Fruit fly (Drosophila melanogaster) whole organism, embryonic: ENCODE results near the gene Ir25a.

ENCODE experiments used
- Antp ChIP-seq: fragments of 200-800 bp; sonication (Bioruptor generic); optimal IDR thresholded peaks from 3 replicates; lab custom pipeline; 2016; ENCODE audit warnings: missing biosample characterization, missing genetic modification characterization
- B-H2 ChIP-seq: fragments of 200-800 bp; sonication (Bioruptor generic); optimal IDR thresholded peaks from 2 replicates; lab custom pipeline; 2018; ENCODE audit warnings: missing biosample characterization, mild to moderate bottlenecking, missing genetic modification characterization
- CG10209 ChIP-seq: fragments of 200-800 bp; sonication (Bioruptor generic); optimal IDR thresholded peaks from 3 replicates; lab custom pipeline; 2017; ENCODE audit warnings: missing biosample characterization, mild to moderate bottlenecking, missing genetic modification characterization, missing genetic modification reagents
- CG10366 ChIP-seq: fragments of 200-800 bp; sonication (Bioruptor generic); IDR thresholded peaks from 2 replicates; pipeline ENCODE4 v1.3.6; 2022; ENCODE audit warnings: missing biosample characterization, missing genetic modification characterization
- CG11560 ChIP-seq: fragments of 200-800 bp; sonication (Bioruptor generic); IDR thresholded peaks from 3 replicates; pipeline ENCODE4 v1.3.6; 2022; ENCODE audit warnings: missing biosample characterization, missing genetic modification characterization
- CG12104 ChIP-seq: fragments of 200-800 bp; sonication (Bioruptor generic); optimal IDR thresholded peaks from 3 replicates; lab custom pipeline; 2016; ENCODE audit warnings: missing biosample characterization, missing genetic modification characterization
- CG1233 ChIP-seq: fragments of 200-800 bp; sonication (Bioruptor generic); optimal IDR thresholded peaks from 4 replicates; lab custom pipeline; 2018; ENCODE audit warnings: missing biosample characterization, mild to moderate bottlenecking, missing genetic modification characterization
- CG13775 ChIP-seq: fragments of 200-800 bp; sonication (Bioruptor generic); optimal IDR thresholded peaks from 3 replicates; lab custom pipeline; 2017; ENCODE audit warnings: missing biosample characterization, mild to moderate bottlenecking, missing genetic modification characterization
- CG14710 ChIP-seq: fragments of 200-800 bp; sonication (Bioruptor generic); optimal IDR thresholded peaks from 3 replicates; lab custom pipeline; 2019; ENCODE audit warnings: missing biosample characterization, mild to moderate bottlenecking, missing genetic modification characterization, moderate library complexity
- CG15011 ChIP-seq: fragments of 200-800 bp; sonication (Bioruptor generic); optimal IDR thresholded peaks from 3 replicates; lab custom pipeline; 2018; ENCODE audit warnings: missing biosample characterization, mild to moderate bottlenecking, missing genetic modification characterization
- CG15073 ChIP-seq: fragments of 200-800 bp; sonication (Bioruptor generic); optimal IDR thresholded peaks from 2 replicates; lab custom pipeline; 2016; ENCODE audit warnings: missing biosample characterization, missing genetic modification characterization
- CG17328 ChIP-seq: fragments of 200-800 bp; sonication (Bioruptor generic); IDR thresholded peaks from 2 replicates; pipeline ENCODE4 v1.3.6; 2022; ENCODE audit warnings: missing biosample characterization, missing genetic modification characterization
- CG17612 ChIP-seq: fragments of 200-800 bp; sonication (Bioruptor generic); IDR thresholded peaks from 2 replicates; pipeline ENCODE4 v1.3.6; 2022; ENCODE audit warnings: missing biosample characterization, missing genetic modification characterization
- CG17912 ChIP-seq: fragments of 200-800 bp; sonication (Bioruptor generic); optimal IDR thresholded peaks from 2 replicates; lab custom pipeline; 2018; ENCODE audit warnings: missing biosample characterization, mild to moderate bottlenecking, missing genetic modification characterization
- CG33557 ChIP-seq: fragments of 200-800 bp; sonication (Bioruptor generic); optimal IDR thresholded peaks from 2 replicates; lab custom pipeline; 2019; ENCODE audit warnings: missing biosample characterization, mild to moderate bottlenecking, missing genetic modification characterization, moderate library complexity
- CG34376 ChIP-seq: fragments of 200-800 bp; sonication (Bioruptor generic); optimal IDR thresholded peaks from 2 replicates; lab custom pipeline; 2018; ENCODE audit warnings: missing biosample characterization, mild to moderate bottlenecking, missing genetic modification characterization
- CG43689 ChIP-seq: fragments of 200-800 bp; sonication (Bioruptor generic); IDR thresholded peaks from 2 replicates; pipeline ENCODE4 v1.3.6; 2022; ENCODE audit warnings: missing biosample characterization, missing genetic modification characterization
- CG5180 ChIP-seq: fragments of 200-800 bp; sonication (Bioruptor generic); optimal IDR thresholded peaks from 3 replicates; lab custom pipeline; 2017; ENCODE audit warnings: missing biosample characterization, missing genetic modification characterization, mild to moderate bottlenecking, moderate library complexity, missing genetic modification reagents
- CG6791 ChIP-seq: fragments of 200-800 bp; sonication (Bioruptor generic); IDR thresholded peaks from 3 replicates; pipeline ENCODE4 v1.3.6; 2022; ENCODE audit warnings: missing biosample characterization, missing genetic modification characterization; ENCODE audit not compliant: partially characterized antibody
- CG7928 ChIP-seq: fragments of 200-800 bp; sonication (Bioruptor generic); optimal IDR thresholded peaks from 2 replicates; lab custom pipeline; 2017; ENCODE audit warnings: missing biosample characterization, mild to moderate bottlenecking, missing genetic modification characterization
- CG7987 ChIP-seq: fragments of 200-800 bp; sonication (Bioruptor generic); optimal IDR thresholded peaks from 2 replicates; lab custom pipeline; 2018; ENCODE audit warnings: missing biosample characterization, mild to moderate bottlenecking, missing genetic modification characterization, moderate library complexity
- CG9437 ChIP-seq: fragments of 200-800 bp; sonication (Bioruptor generic); optimal IDR thresholded peaks from 2 replicates; lab custom pipeline; 2018; ENCODE audit warnings: missing biosample characterization, mild to moderate bottlenecking, missing genetic modification characterization
- CG9609 ChIP-seq: fragments of 200-800 bp; sonication (Bioruptor generic); optimal IDR thresholded peaks from 3 replicates; lab custom pipeline; 2016; ENCODE audit warnings: missing biosample characterization, missing genetic modification characterization
- CHES-1-like ChIP-seq: fragments of 200-800 bp; sonication (Bioruptor generic); optimal IDR thresholded peaks from 2 replicates; lab custom pipeline; 2016; ENCODE audit warnings: missing biosample characterization, missing genetic modification characterization
- D19A ChIP-seq: fragments of 200-800 bp; optimal IDR thresholded peaks from 3 replicates; lab custom pipeline; 2019; ENCODE audit warnings: missing biosample characterization, mild to moderate bottlenecking, missing genetic modification characterization, moderate library complexity
- Doc3 ChIP-seq: fragments of 200-800 bp; sonication (Bioruptor generic); IDR thresholded peaks from 3 replicates; pipeline ENCODE4 v1.3.6; 2022; ENCODE audit warnings: missing biosample characterization, missing genetic modification characterization; ENCODE audit not compliant: partially characterized antibody
- Drgx ChIP-seq: fragments of 200-800 bp; sonication (Bioruptor generic); IDR thresholded peaks from 2 replicates; pipeline ENCODE4 v1.3.6; 2022; ENCODE audit warnings: missing biosample characterization, missing genetic modification characterization
- HmgZ ChIP-seq: fragments of 200-800 bp; sonication (Bioruptor generic); optimal IDR thresholded peaks from 2 replicates; lab custom pipeline; 2018; ENCODE audit warnings: missing biosample characterization, mild to moderate bottlenecking, missing genetic modification characterization
- Lim3 ChIP-seq: fragments of 200-800 bp; sonication (Bioruptor generic); IDR thresholded peaks from 2 replicates; pipeline ENCODE4 v1.3.6; 2022; ENCODE audit warnings: missing biosample characterization, missing genetic modification characterization
- Nf-YC ChIP-seq: fragments of 200-800 bp; optimal IDR thresholded peaks from 3 replicates; lab custom pipeline; 2019; ENCODE audit warnings: missing biosample characterization, mild to moderate bottlenecking, missing genetic modification characterization, moderate library complexity
- Oaz ChIP-seq: fragments of 200-800 bp; sonication (Bioruptor generic); IDR thresholded peaks from 2 replicates; pipeline ENCODE4 v1.3.6; 2022; ENCODE audit warnings: missing biosample characterization, missing genetic modification characterization
- Ptx1 ChIP-seq: fragments of 200-800 bp; sonication (Bioruptor generic); IDR thresholded peaks from 2 replicates; pipeline ENCODE4 v1.3.6; 2022; ENCODE audit warnings: missing biosample characterization, missing genetic modification characterization
- Sry-δ ChIP-seq: fragments of 200-800 bp; sonication (Bioruptor generic); optimal IDR thresholded peaks from 2 replicates; lab custom pipeline; 2016; ENCODE audit warnings: missing biosample characterization, missing genetic modification characterization
- Xbp1 ChIP-seq: fragments of 200-800 bp; sonication (Bioruptor generic); optimal IDR thresholded peaks from 3 replicates; lab custom pipeline; 2016; ENCODE audit warnings: missing biosample characterization, mild to moderate bottlenecking, missing genetic modification characterization
- bab2 ChIP-seq: fragments of 200-800 bp; sonication (Bioruptor generic); optimal IDR thresholded peaks from 2 replicates; lab custom pipeline; 2016; ENCODE audit warnings: missing biosample characterization, missing genetic modification characterization
- btn ChIP-seq: fragments of 200-800 bp; sonication (Bioruptor generic); optimal IDR thresholded peaks from 2 replicates; lab custom pipeline; 2016; ENCODE audit warnings: missing biosample characterization, missing genetic modification characterization
- cato ChIP-seq: fragments of 200-800 bp; sonication (Bioruptor generic); optimal IDR thresholded peaks from 2 replicates; lab custom pipeline; 2016; ENCODE audit warnings: missing biosample characterization, missing genetic modification characterization, borderline replicate concordance
- cg ChIP-seq: fragments of 200-800 bp; sonication (Bioruptor generic); optimal IDR thresholded peaks from 3 replicates; lab custom pipeline; 2019; ENCODE audit warnings: missing biosample characterization, mild to moderate bottlenecking, missing genetic modification characterization, moderate library complexity
- chn ChIP-seq: fragments of 200-800 bp; sonication (Bioruptor generic); optimal IDR thresholded peaks from 2 replicates; lab custom pipeline; 2016; ENCODE audit warnings: missing biosample characterization, missing genetic modification characterization
- crc ChIP-seq: fragments of 200-800 bp; sonication (Bioruptor generic); optimal IDR thresholded peaks from 2 replicates; lab custom pipeline; 2016; ENCODE audit warnings: missing biosample characterization, missing genetic modification characterization
- cwo ChIP-seq: fragments of 200-800 bp; sonication (Bioruptor generic); optimal IDR thresholded peaks from 3 replicates; lab custom pipeline; 2017; ENCODE audit warnings: missing biosample characterization, missing genetic modification characterization, mild to moderate bottlenecking, moderate library complexity, missing genetic modification reagents
- h ChIP-seq: fragments of >200 bp; optimal IDR thresholded peaks from 2 replicates; lab custom pipeline; 2017
- insv ChIP-seq, 2 experiments: fragments of 200-800 bp; sonication (Bioruptor generic); optimal IDR thresholded peaks; 3 replicates each; lab custom pipeline; 2016 to 2018; ENCODE audit warnings: missing biosample characterization in 2 of 2, missing genetic modification characterization in 2 of 2
- jumu ChIP-seq: fragments of 200-800 bp; sonication (Bioruptor generic); optimal IDR thresholded peaks from 3 replicates; lab custom pipeline; 2016; ENCODE audit warnings: missing biosample characterization, missing genetic modification characterization
- oc ChIP-seq: fragments of 200-800 bp; sonication (Bioruptor generic); optimal IDR thresholded peaks from 2 replicates; lab custom pipeline; 2018; ENCODE audit warnings: missing biosample characterization, mild to moderate bottlenecking, missing genetic modification characterization, moderate library complexity
- pb ChIP-seq: fragments of 200-800 bp; sonication (Bioruptor generic); optimal IDR thresholded peaks from 3 replicates; lab custom pipeline; 2016; ENCODE audit warnings: missing biosample characterization, missing genetic modification characterization
- pnt ChIP-seq: fragments of 200-800 bp; sonication (Bioruptor generic); optimal IDR thresholded peaks from 3 replicates; lab custom pipeline; 2016; ENCODE audit warnings: missing biosample characterization, missing genetic modification characterization
- unc-4 ChIP-seq: fragments of 200-800 bp; sonication (Bioruptor generic); IDR thresholded peaks from 2 replicates; pipeline ENCODE4 v1.3.6; 2022; ENCODE audit warnings: missing biosample characterization, missing genetic modification characterization; ENCODE audit not compliant: partially characterized antibody
- unpg ChIP-seq: fragments of 200-800 bp; sonication (Bioruptor generic); optimal IDR thresholded peaks from 3 replicates; lab custom pipeline; 2018; ENCODE audit warnings: missing biosample characterization, mild to moderate bottlenecking, missing genetic modification characterization, moderate library complexity
- wdn ChIP-seq: fragments of 200-800 bp; sonication (Bioruptor generic); IDR thresholded peaks from 2 replicates; pipeline ENCODE4 v1.3.6; 2022; ENCODE audit warnings: missing biosample characterization, missing genetic modification characterization
- wek ChIP-seq: fragments of 200-800 bp; sonication (Bioruptor generic); optimal IDR thresholded peaks from 3 replicates; lab custom pipeline; 2018; ENCODE audit warnings: missing biosample characterization, mild to moderate bottlenecking, missing genetic modification characterization, moderate library complexity

Gene Ir25a

dm6 chr2L:4850356-4850755 is 15.3 kb upstream of the Ir25a start, which contains the start of the genes mRpS2 and Mon1 (continued):
- TF ChIP-seq CG15011 (GFP tag; lab: Kevin White, UChicago) (no peak), pb (GFP tag; lab: Kevin White, UChicago) (peak; percentile 54), jumu (GFP tag; lab: Kevin White, UChicago) (peak; percentile 60), CG34376 (GFP tag; lab: Kevin White, UChicago) (peak; percentile 73), cato (GFP tag; lab: Kevin White, UChicago) (peak; percentile 83), wek (peak; percentile 79), CHES-1-like (GFP tag; lab: Kevin White, UChicago) (peak; percentile 75), oc (tag; lab: Kevin White, UChicago) (peak; percentile 92), Xbp1 (peak; percentile 96), B-H2 (GFP tag; lab: Kevin White, UChicago) (peak; percentile 92), CG14710 (peak; percentile 95), CG10209 (GFP tag; lab: Kevin White, UChicago) (peak; percentile 94), HmgZ (tag; lab: Kevin White, UChicago) (peak; percentile 92), CG33557 (peak; percentile 81), h (lab: Kevin White, UChicago) (no peak), Oaz (GFP tag; lab: Robert Waterston, UW) (peak; percentile 88), unpg (GFP tag; lab: Kevin White, UChicago) (peak; percentile 95), CG7928 (GFP tag; lab: Kevin White, UChicago) (peak; percentile 68), CG12104 (GFP tag; lab: Kevin White, UChicago) (peak; percentile 92), Ptx1 (GFP tag; lab: Robert Waterston, UW) (peak; percentile 98), CG9437 (peak; percentile 90), Nf-YC (peak; percentile 84), CG10366 (peak; percentile 96), cg (GFP tag; lab: Kevin White, UChicago) (no peak), CG5180 (GFP tag; lab: Kevin White, UChicago) (peak; percentile 74), CG9609 (GFP tag; lab: Kevin White, UChicago) (peak; percentile 80), CG6791 (GFP tag; lab: Robert Waterston, UW) (no peak), Antp (peak; percentile 74), chn (GFP tag; lab: Kevin White, UChicago) (peak; percentile 90), Sry-δ (GFP tag; lab: Kevin White, UChicago) (peak; percentile 40), CG17328 (GFP tag; lab: Robert Waterston, UW) (peak; percentile 97), CG1233 (GFP tag; lab: Kevin White, UChicago) (peak; percentile 94), CG17912 (GFP tag; lab: Kevin White, UChicago) (peak; percentile 39), bab2 (peak; percentile 83), Doc3 (GFP tag; lab: Robert Waterston, UW) (no peak), CG15073 (GFP tag; lab: Kevin White, UChicago) (peak; percentile 63), pnt (GFP tag; lab: Kevin White, UChicago) (peak; percentile 70), CG7987 (GFP tag; lab: Kevin White, UChicago) (peak; percentile 92), D19A (peak; percentile 86), unc-4 (GFP tag; lab: Robert Waterston, UW) (peak; percentile 36; the same call in 1 of the 2 replicates), btn (GFP tag; lab: Kevin White, UChicago) (no peak), CG11560 (tag; lab: Robert Waterston, UW) (peak; percentile 80), CG13775 (GFP tag; lab: Kevin White, UChicago) (peak; percentile 94), CG43689 (GFP tag; lab: Robert Waterston, UW) (peak; percentile 88), insv (GFP tag; optimal IDR thresholded peaks at IDR 0.05; lab: Kevin White, UChicago) (peak in 1 of 2 experiments; percentile 57), CG17612 (GFP tag; lab: Robert Waterston, UW) (peak; percentile 95), Drgx (GFP tag; lab: Robert Waterston, UW) (peak; percentile 96), Lim3 (GFP tag; lab: Robert Waterston, UW) (peak; percentile 77), crc (peak; percentile 24), cwo (GFP tag; lab: Kevin White, UChicago) (peak; percentile 91), wdn (GFP tag; lab: Robert Waterston, UW) (peak; percentile 92)
